Worm (Caenorhabditis elegans): Measurements from ENCODE around the gene C03A7.13.

C03A7.13 gene

DNA sequence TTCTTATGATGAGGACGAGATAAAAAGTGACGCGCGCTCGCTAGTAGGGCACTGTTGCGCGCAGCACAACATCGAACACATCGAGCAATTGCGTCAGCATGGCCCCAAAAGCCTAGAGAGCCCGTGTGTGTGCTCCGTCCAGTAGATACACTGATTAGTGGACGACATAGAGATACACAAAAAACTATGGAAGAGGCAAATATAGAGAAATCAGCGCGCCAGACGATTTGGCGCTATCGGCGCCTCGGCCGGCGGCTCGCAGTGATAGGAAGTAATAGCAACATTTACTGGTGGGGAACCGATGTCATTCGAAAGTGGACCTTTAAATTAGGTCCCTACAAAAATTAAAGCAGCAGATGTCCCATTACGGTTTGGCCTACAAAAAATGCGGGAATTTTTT lies 36.2 kb upstream of the C03A7.13 start:
- TF ChIP-seq R02D3.7 (tag; optimal IDR thresholded peaks at IDR 0.05) (no peak), pha-4 (tag; optimal IDR thresholded peaks at IDR 0.05) (peak; percentile 59), hmg-11 (tag; optimal IDR thresholded peaks at IDR 0.05) (no peak), nhr-237 (tag; optimal IDR thresholded peaks at IDR 0.05) (no peak)

ce11 chrV:5225660-5226059 lies 33.3 kb upstream of the C03A7.13 start:
- TF ChIP-seq mml-1 (tag; optimal IDR thresholded peaks at IDR 0.05) = no peak
- no peak for TF ChIP-seq lin-15B (tag; optimal IDR thresholded peaks at IDR 0.05)

DNA sequence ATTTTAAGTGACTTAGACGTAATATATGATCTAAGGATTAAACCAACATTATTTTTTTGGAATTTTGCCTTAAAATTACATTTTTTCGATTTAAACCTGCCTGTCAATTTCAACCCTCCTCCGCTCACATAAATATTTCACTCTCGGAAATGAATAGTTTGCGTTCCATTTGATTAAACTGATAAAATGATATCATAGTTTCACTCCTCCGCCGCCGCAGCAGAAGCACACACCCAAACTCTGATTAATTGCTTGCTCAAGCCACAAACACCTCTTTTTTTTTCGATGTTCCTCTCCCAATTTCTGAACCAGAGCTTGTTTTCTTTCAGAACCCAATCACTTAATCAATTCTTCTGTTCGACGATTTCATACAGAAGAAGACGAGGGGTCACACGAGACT lies 30.7 kb upstream of the C03A7.13 start, which contains the start of gene Y49G5B.1:
Y49G5B.1 (plus strand) TSS at position 324 of the 400 bp plus-strand sequence.
- TF ChIP-seq elt-2 (tag; optimal IDR thresholded peaks at IDR 0.05) = peak; percentile 2
- no peak for TF ChIP-seq tbx-2 (tag; optimal IDR thresholded peaks at IDR 0.05)
- no peak for TF ChIP-seq nhr-12 (tag; optimal IDR thresholded peaks at IDR 0.05)

ce11 chrV:5213674-5214073 lies 21.3 kb upstream of the C03A7.13 start:
- no peak for TF ChIP-seq nhr-77 (tag; optimal IDR thresholded peaks at IDR 0.05)
- TF ChIP-seq nfya-1 (tag; optimal IDR thresholded peaks at IDR 0.05; ENCODE audit: insufficient read depth) = peak; percentile 89
- TF ChIP-seq egl-27 (tag; optimal IDR thresholded peaks at IDR 0.05) = no peak

- TF ChIP-seq nhr-43 (tag; optimal IDR thresholded peaks at IDR 0.05; ENCODE audit: poor library complexity, severe bottlenecking) (no peak), jun-1 (tag; optimal IDR thresholded peaks at IDR 0.05) (no peak), nhr-28 (tag; optimal IDR thresholded peaks at IDR 0.05) (no peak), elt-3 (tag; optimal IDR thresholded peaks at IDR 0.05) (no peak), nhr-237 (tag; optimal IDR thresholded peaks at IDR 0.05) (no peak), fos-1 (tag; optimal IDR thresholded peaks at IDR 0.05) (no peak), lin-39 (tag; optimal IDR thresholded peaks at IDR 0.05) (no peak), fkh-2 (tag; optimal IDR thresholded peaks at IDR 0.05) (no peak), fkh-10 (GFP tag; optimal IDR thresholded peaks at IDR 0.05) (no peak), pha-4 (tag; optimal IDR thresholded peaks at IDR 0.05) (peak; percentile 76), egl-27 (tag; optimal IDR thresholded peaks at IDR 0.05) (no peak), ztf-11 (tag; optimal IDR thresholded peaks at IDR 0.05) (no peak), nfya-1 (tag; optimal IDR thresholded peaks at IDR 0.05; ENCODE audit: insufficient read depth) (peak; percentile 46), aly-2 (tag; optimal IDR thresholded peaks at IDR 0.05) (no peak), daf-12 (tag; optimal IDR thresholded peaks at IDR 0.05) (no peak), ztf-4 (tag; optimal IDR thresholded peaks at IDR 0.05) (no peak), hmg-11 (tag; optimal IDR thresholded peaks at IDR 0.05) (peak; percentile 40), R02D3.7 (tag; optimal IDR thresholded peaks at IDR 0.05) (no peak), egl-5 (tag; optimal IDR thresholded peaks at IDR 0.05) (peak; percentile 17), nhr-23 (tag; optimal IDR thresholded peaks at IDR 0.05) (no peak), ama-1 (optimal IDR thresholded peaks at IDR 0.05) (no peak), skn-1 (tag; optimal IDR thresholded peaks at IDR 0.05) (no peak), lin-15B (tag; optimal IDR thresholded peaks at IDR 0.05) (peak; percentile 66), elt-2 (tag; optimal IDR thresholded peaks at IDR 0.05) (peak; percentile 6), pqm-1 (tag; optimal IDR thresholded peaks at IDR 0.05) (peak; percentile 3), tbx-2 (tag; optimal IDR thresholded peaks at IDR 0.05) (no peak)
Observed at ce11 chrV:5204127-5204526, 11.8 kb upstream of the C03A7.13 start, which contains the start of gene ttc-37. TSS of gene ttc-37 (plus strand) at chrV:5204475.

DNA sequence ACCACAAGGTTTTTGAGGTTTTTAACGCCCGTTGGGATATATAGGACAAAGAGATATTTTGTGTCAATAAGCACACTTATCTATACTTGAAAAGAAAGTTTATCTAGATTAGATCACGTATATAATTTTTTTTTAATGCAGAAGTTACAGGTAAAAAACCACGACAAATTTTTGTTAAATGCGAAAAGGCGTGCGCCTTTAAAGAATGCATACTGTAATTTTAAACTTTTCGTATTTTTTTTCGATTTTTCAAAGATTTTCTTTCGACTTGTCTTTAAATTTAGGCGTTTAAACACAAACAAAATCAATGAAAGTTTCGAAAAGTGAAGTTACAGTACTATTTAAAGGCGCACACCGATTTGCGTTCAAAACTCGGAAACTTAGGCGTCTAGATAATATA lies 11.3 kb upstream of the C03A7.13 start:
- TF ChIP-seq zag-1 (tag; optimal IDR thresholded peaks at IDR 0.05) (no peak), ZK546.5 (tag; optimal IDR thresholded peaks at IDR 0.05) (no peak), nhr-43 (tag; optimal IDR thresholded peaks at IDR 0.05; ENCODE audit: poor library complexity, severe bottlenecking) (no peak), elt-1 (tag; optimal IDR thresholded peaks at IDR 0.05) (no peak), fos-1 (tag; optimal IDR thresholded peaks at IDR 0.05) (no peak), nhr-11 (tag; optimal IDR thresholded peaks at IDR 0.05) (no peak), nhr-25 (tag; optimal IDR thresholded peaks at IDR 0.05) (no peak), daf-12 (tag; optimal IDR thresholded peaks at IDR 0.05) (no peak), mml-1 (tag; optimal IDR thresholded peaks at IDR 0.05) (no peak), egl-5 (tag; optimal IDR thresholded peaks at IDR 0.05) (no peak)

All from whole organism, L3 larva.